Worm (Caenorhabditis elegans) whole organism, young adult: ENCODE results near the gene F59A6.11.

Experiments used
- D2030.7 ChIP-seq: fragments of 200-800 bp; sonication (Bioruptor generic); IDR thresholded peaks from 2 replicates; pipeline ENCODE4 v1.3.6; 2022; ENCODE audit warnings: missing genetic modification reagents, missing genetic modification characterization, missing compliant biosample characterization
- him-1 ChIP-seq: sonication (generic microtip); optimal IDR thresholded peaks from 2 replicates; lab custom pipeline; 2016; ENCODE audit warnings: missing genotype, missing genetic modification reagents, missing genetic modification characterization, missing compliant biosample characterization

DNA sequence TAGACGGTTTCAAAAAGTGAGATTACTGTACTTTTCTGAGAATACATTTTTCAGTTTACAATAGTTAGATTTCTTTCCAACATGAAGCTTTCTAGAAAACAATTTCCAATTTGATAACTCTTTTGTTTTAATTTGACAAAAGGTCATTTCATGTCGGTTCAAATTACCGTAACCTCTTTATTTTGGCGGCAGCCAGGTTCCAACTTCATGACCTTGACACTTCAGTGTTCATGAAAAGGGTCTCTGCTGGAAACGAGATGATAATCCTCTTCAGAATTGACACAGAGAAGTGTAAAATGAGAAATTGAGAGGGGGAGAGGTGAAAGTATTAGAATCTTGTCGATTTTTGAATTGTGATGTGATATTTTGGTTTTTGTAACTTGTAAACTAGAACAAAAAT lies 23.0 kb upstream of the F59A6.11 start:
- TF ChIP-seq D2030.7 (no peak), him-1 (tag; lab: Kevin White, UChicago) (no peak)
